Fruit fly (Drosophila melanogaster) whole organism, adult: ENCODE measurements around the gene CG6951.
A peak's percentile ranks its signal among the peaks of the same experiment; 100 is the strongest.

ENCODE experiments used
- CG11617 ChIP-seq: fragments of 200-800 bp; sonication (Bioruptor generic); optimal IDR thresholded peaks from 2 replicates; lab custom pipeline; 2017; ENCODE audit warnings: mild to moderate bottlenecking, missing biosample characterization, missing genetic modification reagents, missing genetic modification characterization
- CG12768 ChIP-seq: fragments of 200-800 bp; sonication (Bioruptor generic); optimal IDR thresholded peaks from 2 replicates; lab custom pipeline; 2017; ENCODE audit warnings: missing biosample characterization, missing genetic modification characterization, mild to moderate bottlenecking, moderate library complexity, missing genetic modification reagents
- CG14711 ChIP-seq: fragments of 200-800 bp; sonication (Bioruptor generic); optimal IDR thresholded peaks from 2 replicates; lab custom pipeline; 2018; ENCODE audit warnings: missing biosample characterization, mild to moderate bottlenecking, missing genetic modification characterization, moderate library complexity
- CG1620 ChIP-seq: fragments of 200-800 bp; sonication (Bioruptor generic); optimal IDR thresholded peaks from 2 replicates; lab custom pipeline; 2016; ENCODE audit warnings: missing biosample characterization, missing genetic modification characterization
- CG33017 ChIP-seq: fragments of 200-800 bp; sonication (Bioruptor generic); optimal IDR thresholded peaks from 2 replicates; lab custom pipeline; 2018; ENCODE audit warnings: missing biosample characterization, mild to moderate bottlenecking, missing genetic modification characterization, moderate library complexity
- CG5204 ChIP-seq: fragments of 200-800 bp; sonication (Bioruptor generic); optimal IDR thresholded peaks from 2 replicates; lab custom pipeline; 2016; ENCODE audit warnings: missing biosample characterization, missing genetic modification characterization
- CG7045 ChIP-seq: fragments of 200-800 bp; sonication (Bioruptor generic); optimal IDR thresholded peaks from 2 replicates; lab custom pipeline; 2017; ENCODE audit warnings: missing biosample characterization, mild to moderate bottlenecking, missing genetic modification characterization
- CG7101 ChIP-seq: fragments of 200-800 bp; sonication (Bioruptor generic); optimal IDR thresholded peaks from 2 replicates; lab custom pipeline; 2018; ENCODE audit warnings: missing biosample characterization, mild to moderate bottlenecking, missing genetic modification characterization, moderate library complexity
- Clk ChIP-seq: fragments of 200-800 bp; sonication (Bioruptor generic); optimal IDR thresholded peaks from 2 replicates; lab custom pipeline; 2017; ENCODE audit warnings: missing biosample characterization, missing genetic modification characterization
- Crg-1 ChIP-seq: fragments of 200-800 bp; sonication (Bioruptor generic); optimal IDR thresholded peaks from 2 replicates; lab custom pipeline; 2016; ENCODE audit warnings: missing biosample characterization, missing genetic modification characterization
- Hr96 ChIP-seq: fragments of 200-800 bp; sonication (Bioruptor generic); optimal IDR thresholded peaks from 2 replicates; lab custom pipeline; 2016; ENCODE audit warnings: missing biosample characterization, missing genetic modification characterization
- Mnt ChIP-seq: fragments of 200-800 bp; sonication (Bioruptor generic); optimal IDR thresholded peaks from 2 replicates; lab custom pipeline; 2016; ENCODE audit warnings: missing biosample characterization, mild to moderate bottlenecking, missing genetic modification characterization
- bab1 ChIP-seq: fragments of 200-800 bp; sonication (Bioruptor generic); optimal IDR thresholded peaks from 3 replicates; lab custom pipeline; 2019; ENCODE audit warnings: missing biosample characterization, mild to moderate bottlenecking, missing genetic modification characterization, moderate library complexity
- cic ChIP-seq: fragments of 200-800 bp; sonication (Bioruptor generic); optimal IDR thresholded peaks from 2 replicates; lab custom pipeline; 2017; ENCODE audit warnings: missing biosample characterization, mild to moderate bottlenecking, missing genetic modification characterization, moderate library complexity
- cnc ChIP-seq, 2 experiments: fragments of >200 bp; optimal IDR thresholded peaks; 2 replicates each; lab custom pipeline; 2017
- kay ChIP-seq: fragments of 200-800 bp; sonication (Bioruptor generic); peaks from one replicate; lab custom pipeline; 2016; ENCODE audit warnings: missing biosample characterization, missing genetic modification characterization, borderline replicate concordance
- ovo ChIP-seq: fragments of 200-800 bp; sonication (Bioruptor generic); optimal IDR thresholded peaks from 2 replicates; lab custom pipeline; 2016; ENCODE audit warnings: missing biosample characterization, missing genetic modification characterization
- pad ChIP-seq: fragments of 200-800 bp; sonication (Bioruptor generic); optimal IDR thresholded peaks from 3 replicates; lab custom pipeline; 2017; ENCODE audit warnings: missing biosample characterization, missing genetic modification characterization, mild to moderate bottlenecking, moderate library complexity, missing genetic modification reagents
- tj ChIP-seq: fragments of 200-800 bp; sonication (Bioruptor generic); optimal IDR thresholded peaks from 3 replicates; lab custom pipeline; 2017; ENCODE audit warnings: missing biosample characterization, mild to moderate bottlenecking, missing genetic modification characterization, moderate library complexity
- toe ChIP-seq: fragments of 200-800 bp; sonication (Bioruptor generic); optimal IDR thresholded peaks from 2 replicates; lab custom pipeline; 2016; ENCODE audit warnings: missing biosample characterization, missing genetic modification characterization

CG6951 gene

DNA sequence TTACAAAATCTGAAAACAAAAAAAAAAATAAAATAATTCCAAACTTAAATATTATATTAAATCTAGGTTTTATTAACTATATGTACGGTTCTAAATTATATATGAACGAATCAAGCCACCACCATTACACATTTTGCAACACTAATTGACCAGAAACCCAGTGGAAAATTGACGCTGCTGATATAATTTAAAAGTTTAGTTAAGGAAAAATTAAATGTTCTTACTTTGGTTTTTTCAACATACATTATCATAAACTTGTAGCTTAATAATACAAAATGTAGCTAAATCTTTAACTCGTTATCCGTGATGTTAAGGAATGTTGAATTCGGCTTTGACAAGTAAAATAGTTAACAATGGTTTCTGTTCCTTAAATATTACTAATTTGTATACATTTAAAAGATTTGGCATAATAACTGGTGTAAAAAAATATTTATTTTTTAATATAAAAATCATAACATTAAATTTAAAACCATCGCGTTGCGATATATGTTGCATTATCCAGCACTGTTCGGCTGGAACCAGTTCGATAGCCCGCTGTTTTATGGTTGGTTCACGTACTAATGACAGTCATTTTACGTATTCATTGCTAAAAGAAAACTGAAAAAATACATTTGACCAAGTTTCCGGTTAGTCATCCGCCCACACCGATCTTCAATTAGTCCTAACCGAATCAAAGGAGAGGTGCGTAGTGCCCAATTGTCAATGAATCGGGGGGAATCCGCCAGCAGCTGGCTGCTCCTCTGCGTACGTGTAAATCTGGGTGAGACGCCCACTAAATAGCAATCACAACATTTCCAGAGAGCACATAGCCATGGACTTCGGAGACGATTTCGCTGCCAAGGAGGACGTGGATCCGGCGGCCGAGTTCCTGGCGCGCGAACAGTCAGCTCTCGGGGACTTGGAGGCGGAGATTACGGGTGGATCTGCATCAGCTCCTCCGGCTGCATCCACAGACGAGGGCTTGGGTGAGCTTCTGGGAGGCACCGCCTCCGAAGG is 1.2 kb downstream of the CG6951 start:
- TF ChIP-seq pad (peak; percentile 60), CG11617 (GFP tag; lab: Kevin White, UChicago) (peak; percentile 78), toe (GFP tag; lab: Kevin White, UChicago) (peak; percentile 51), CG33017 (peak; percentile 50), Crg-1 (GFP tag; lab: Kevin White, UChicago) (peak; percentile 40), Clk (GFP tag; lab: Kevin White, UChicago) (peak; percentile 47), CG7101 (tag; lab: Kevin White, UChicago) (peak; percentile 70), Hr96 (GFP tag; lab: Kevin White, UChicago) (peak; percentile 17), ovo (GFP tag; lab: Kevin White, UChicago) (peak; percentile 36), CG14711 (tag; lab: Kevin White, UChicago) (peak; percentile 68), CG5204 (peak; percentile 52), CG12768 (GFP tag; lab: Kevin White, UChicago) (peak; percentile 66), kay (GFP tag; lab: Kevin White, UChicago) (peak; percentile 82), Mnt (GFP tag; lab: Kevin White, UChicago) (peak; percentile 17), cnc (optimal IDR thresholded peaks at IDR 0.05; lab: Kevin White, UChicago) (no peak), CG1620 (GFP tag; lab: Kevin White, UChicago) (peak; percentile 12), bab1 (GFP tag; lab: Kevin White, UChicago) (peak; percentile 1), tj (GFP tag; lab: Kevin White, UChicago) (peak; percentile 34), CG7045 (peak; percentile 57), cic (GFP tag; lab: Kevin White, UChicago) (no peak)

DNA sequence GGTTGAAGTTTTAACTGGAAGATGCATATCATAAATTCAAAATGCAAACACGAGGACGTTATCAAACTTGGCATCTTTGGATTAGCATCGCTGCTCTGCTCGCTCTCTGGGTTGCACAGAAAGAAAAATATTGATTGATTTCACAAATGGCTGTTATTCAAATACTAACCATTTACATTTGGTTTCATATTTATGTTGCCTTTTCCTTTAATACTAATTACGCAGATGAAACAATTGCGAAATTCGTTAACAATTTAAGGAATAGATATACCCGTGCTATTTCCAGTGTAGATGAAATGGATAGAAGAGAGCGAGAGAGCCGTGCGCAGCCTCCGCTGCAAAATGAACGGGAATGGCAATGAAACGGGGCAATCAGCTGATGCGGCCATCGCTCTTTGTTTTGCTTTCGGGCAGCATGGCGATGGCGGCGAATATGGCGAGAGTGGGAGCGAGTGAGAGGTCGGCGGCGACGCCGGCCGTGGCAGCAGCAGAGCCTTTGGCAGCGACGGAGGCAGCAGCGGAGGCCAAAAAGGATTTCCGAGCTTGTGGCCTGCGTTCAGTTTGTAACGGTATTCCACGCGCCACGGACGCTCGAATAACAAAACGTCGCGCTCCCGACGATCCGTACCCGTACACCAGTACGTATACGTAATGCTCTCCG is 6.6 kb downstream of the CG6951 start, which contains the start of gene rdgC:
TSS of gene rdgC (plus strand) at position 568 of the 661 bp plus-strand sequence.
- peak; percentile 90 for TF ChIP-seq Clk (GFP tag; lab: Kevin White, UChicago)
- TF ChIP-seq tj (GFP tag; lab: Kevin White, UChicago), result peak; percentile 50
- TF ChIP-seq kay (GFP tag; lab: Kevin White, UChicago), result peak; percentile 86
- TF ChIP-seq Hr96 (GFP tag; lab: Kevin White, UChicago), result peak; percentile 84
- TF ChIP-seq CG14711 (tag; lab: Kevin White, UChicago), result peak; percentile 92
- peak; percentile 94 for TF ChIP-seq CG7045
- peak; percentile 93 for TF ChIP-seq CG33017
- TF ChIP-seq bab1 (GFP tag; lab: Kevin White, UChicago), result peak; percentile 17
- TF ChIP-seq CG1620 (GFP tag; lab: Kevin White, UChicago), result peak; percentile 22
- peak; percentile 74 for TF ChIP-seq CG11617 (GFP tag; lab: Kevin White, UChicago)
- TF ChIP-seq toe (GFP tag; lab: Kevin White, UChicago), result peak; percentile 85
- peak; percentile 90 for TF ChIP-seq CG5204
- TF ChIP-seq Mnt (GFP tag; lab: Kevin White, UChicago), result peak; percentile 4
- no peak for TF ChIP-seq cnc (optimal IDR thresholded peaks at IDR 0.05; lab: Kevin White, UChicago)
- TF ChIP-seq Crg-1 (GFP tag; lab: Kevin White, UChicago), result peak; percentile 38
- peak; percentile 35 for TF ChIP-seq cic (GFP tag; lab: Kevin White, UChicago)
- TF ChIP-seq ovo (GFP tag; lab: Kevin White, UChicago), result peak; percentile 40
- peak; percentile 87 for TF ChIP-seq CG7101 (tag; lab: Kevin White, UChicago)
- TF ChIP-seq CG12768 (GFP tag; lab: Kevin White, UChicago), result peak; percentile 95
- TF ChIP-seq pad, result peak; percentile 71

DNA sequence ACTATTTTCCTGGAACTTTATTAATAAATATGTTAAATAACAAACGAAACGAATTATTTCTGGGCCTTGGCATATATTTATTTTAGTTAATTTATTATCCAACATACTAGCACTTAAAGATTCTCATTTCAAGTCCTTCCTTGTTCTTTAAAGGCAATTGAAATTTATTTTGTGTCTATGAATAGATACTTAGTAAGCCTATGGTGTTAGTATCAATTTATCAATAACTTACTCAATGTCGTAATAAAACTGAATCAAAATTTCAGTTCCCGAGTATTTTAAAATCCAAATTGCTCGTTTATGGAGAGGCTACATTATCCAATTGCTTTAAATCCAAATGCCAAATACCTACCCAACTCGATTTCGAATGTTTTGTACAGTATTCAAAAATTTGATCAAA is 24.4 kb downstream of the CG6951 start, which contains the start of gene CG32228:
TSS of gene CG32228 (plus strand) at position 301 of the 400 bp plus-strand sequence.
- TF ChIP-seq cic (GFP tag; lab: Kevin White, UChicago), result no peak
- no peak for TF ChIP-seq CG5204
- no peak for TF ChIP-seq CG7101 (tag; lab: Kevin White, UChicago)

DNA sequence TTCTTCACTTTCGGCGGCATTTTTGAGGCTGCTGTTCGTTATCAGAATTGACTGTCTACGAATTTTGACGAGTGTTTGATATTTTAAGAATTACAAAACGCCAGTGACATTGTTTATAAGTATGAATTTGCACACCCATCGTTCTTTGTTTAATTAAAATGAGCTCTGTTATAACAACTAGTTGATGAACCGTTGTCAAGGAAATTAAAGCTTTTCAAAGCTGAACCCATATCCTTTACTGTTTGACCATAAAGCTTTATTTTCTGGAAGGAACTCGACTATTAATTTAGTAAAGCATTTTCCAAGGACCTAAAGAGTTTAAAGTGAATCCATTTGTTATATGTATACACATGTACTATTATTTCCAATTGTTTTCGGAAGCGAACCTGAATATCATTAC is 34.2 kb downstream of the CG6951 start, which contains the start of gene CG17122:
TSS of gene CG17122 (minus strand) at position 101 of the 400 bp plus-strand sequence.
- TF ChIP-seq ovo (GFP tag; lab: Kevin White, UChicago) (no peak), bab1 (GFP tag; lab: Kevin White, UChicago) (no peak), tj (GFP tag; lab: Kevin White, UChicago) (no peak), toe (GFP tag; lab: Kevin White, UChicago) (no peak), pad (no peak), CG1620 (GFP tag; lab: Kevin White, UChicago) (no peak), kay (GFP tag; lab: Kevin White, UChicago) (no peak), CG7101 (tag; lab: Kevin White, UChicago) (no peak), CG7045 (no peak), CG11617 (GFP tag; lab: Kevin White, UChicago) (no peak), CG12768 (GFP tag; lab: Kevin White, UChicago) (no peak)

DNA sequence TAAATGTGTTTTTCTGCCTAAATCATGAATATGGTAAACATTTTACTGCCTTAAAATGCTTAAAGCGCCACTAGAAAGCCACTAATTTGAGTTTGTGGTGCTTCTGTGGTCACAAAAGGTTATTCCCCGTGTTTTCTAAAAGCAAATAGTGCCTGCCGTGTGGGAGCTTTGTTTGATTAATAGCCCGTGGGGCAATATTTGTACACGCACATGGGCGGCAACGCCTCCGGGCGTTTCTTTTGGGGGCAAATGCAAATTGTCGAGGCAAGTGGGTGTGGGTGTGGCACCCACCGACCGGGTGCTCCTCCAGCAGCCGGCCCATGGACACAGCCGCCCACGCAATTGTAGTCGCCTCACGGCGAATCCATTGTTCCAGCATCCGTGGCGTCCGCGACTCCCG is 34.8 kb downstream of the CG6951 start:
- no peak for TF ChIP-seq Hr96 (GFP tag; lab: Kevin White, UChicago)
- TF ChIP-seq tj (GFP tag; lab: Kevin White, UChicago), result no peak
- no peak for TF ChIP-seq Clk (GFP tag; lab: Kevin White, UChicago)
- no peak for TF ChIP-seq bab1 (GFP tag; lab: Kevin White, UChicago)
- no peak for TF ChIP-seq CG1620 (GFP tag; lab: Kevin White, UChicago)
- no peak for TF ChIP-seq CG5204
- no peak for TF ChIP-seq cic (GFP tag; lab: Kevin White, UChicago)
- TF ChIP-seq ovo (GFP tag; lab: Kevin White, UChicago), result no peak
- TF ChIP-seq CG12768 (GFP tag; lab: Kevin White, UChicago), result no peak
